Fruit fly (Drosophila melanogaster) whole organism: Measurements from ENCODE around the gene CG9512.

ENCODE experiments used
- CG8478 ChIP-seq: fragments of >200 bp; optimal IDR thresholded peaks from 2 replicates; lab custom pipeline; 2018; ENCODE audit warnings: inconsistent platforms
- pan ChIP-seq: fragments of >200 bp; optimal IDR thresholded peaks from 2 replicates; lab custom pipeline; 2017
- psq ChIP-seq: fragments of >200 bp; optimal IDR thresholded peaks from 2 replicates; lab custom pipeline; 2017
- usp ChIP-seq: fragments of >200 bp; optimal IDR thresholded peaks from 2 replicates; lab custom pipeline; 2017; ENCODE audit warnings: missing biosample characterization, missing genetic modification characterization, mixed read lengths

DNA sequence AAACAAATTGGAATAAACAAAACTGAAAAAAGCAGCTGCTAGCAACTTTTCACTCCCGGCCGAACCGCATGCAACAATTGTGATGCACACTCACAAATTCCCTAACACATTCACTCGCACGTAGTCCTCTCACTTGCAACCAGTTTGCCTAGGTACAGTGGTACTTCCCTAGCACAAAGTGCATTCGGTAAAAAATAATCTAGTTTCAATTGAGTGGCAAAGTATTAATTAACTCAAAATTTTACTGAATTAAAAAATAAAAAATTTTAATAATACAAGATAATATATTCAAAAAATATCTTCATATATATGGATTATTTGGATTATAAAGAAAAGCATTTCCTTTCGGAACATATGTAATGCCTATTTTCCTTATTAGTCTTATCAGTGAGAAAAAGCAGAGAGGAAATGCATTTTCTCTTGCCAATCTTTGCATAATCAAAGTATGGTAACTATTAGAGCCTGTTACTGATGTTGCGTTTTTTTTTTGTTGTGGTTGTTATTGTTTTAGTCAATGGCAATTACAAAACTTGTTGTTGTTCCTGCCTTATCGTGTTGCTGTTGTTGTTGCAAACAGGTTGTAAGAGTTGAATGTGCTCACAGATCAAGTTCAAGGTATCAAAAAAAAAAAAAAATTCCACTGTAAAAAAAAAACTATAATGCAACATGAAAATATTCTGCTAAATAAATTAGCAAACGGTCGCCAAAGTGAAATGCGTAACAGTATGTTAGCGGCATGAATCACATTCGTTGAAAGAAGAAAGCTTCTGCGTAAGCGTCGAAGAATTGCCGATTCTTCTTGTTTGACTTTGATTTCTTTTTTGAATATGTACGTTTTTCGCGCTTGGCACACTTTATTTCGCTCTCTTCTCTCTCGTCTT is 17.3 kb upstream of the CG9512 start:
- TF ChIP-seq psq (lab: Kevin White, UChicago) (no peak), pan (no peak), usp (no peak), CG8478 (lab: Kevin White, UChicago) (no peak)
